Worm (Caenorhabditis elegans): ENCODE measurements around the gene C54E10.7.

ce11 chrV:18772761-18773160 is 38.7 kb upstream of the C54E10.7 start, which contains the start of gene clec-257:
- TF ChIP-seq ama-1 (optimal IDR thresholded peaks at IDR 0.05) (no peak), aly-1 (tag; optimal IDR thresholded peaks at IDR 0.05) (no peak)

All from whole organism, early embryonic.